Fruit fly (Drosophila melanogaster) Kc167 (cell line): ENCODE data around the gene CG1116.

ENCODE experiments used
- Myc ChIP-seq: fragments of >200 bp; optimal IDR thresholded peaks from 2 replicates; lab custom pipeline; 2017; ENCODE audit warnings: missing external identifiers
- Sin3A ChIP-seq: fragments of >200 bp; optimal IDR thresholded peaks from 2 replicates; lab custom pipeline; 2018; ENCODE audit warnings: missing external identifiers
- h ChIP-seq: fragments of >200 bp; optimal IDR thresholded peaks from 3 replicates; lab custom pipeline; 2018; ENCODE audit warnings: missing external identifiers
- insv ChIP-seq: fragments of >200 bp; optimal IDR thresholded peaks from 3 replicates; lab custom pipeline; 2018; ENCODE audit warnings: missing external identifiers
- psq ChIP-seq: fragments of >200 bp; optimal IDR thresholded peaks from 2 replicates; lab custom pipeline; 2017; ENCODE audit warnings: missing external identifiers
- ttk ChIP-seq: sonication (Bioruptor generic); optimal IDR thresholded peaks from 2 replicates; lab custom pipeline; 2017; ENCODE audit warnings: missing external identifiers

CG1116 gene

dm6 chr3R:5209481-5209880 is 10.0 kb upstream of the CG1116 start:
- TF ChIP-seq insv (lab: Kevin White, UChicago) (no peak), psq (lab: Kevin White, UChicago) (no peak), Myc (lab: Kevin White, UChicago) (no peak), h (lab: Kevin White, UChicago) (no peak), ttk (lab: Kevin White, UChicago) (no peak), Sin3A (no peak)

- TF ChIP-seq Sin3A (no peak), h (lab: Kevin White, UChicago) (no peak), psq (lab: Kevin White, UChicago) (no peak), insv (lab: Kevin White, UChicago) (no peak)
These were observed 8.1 kb upstream of the CG1116 start for dm6 chr3R:5211401-5211800.

- no peak for TF ChIP-seq Myc (lab: Kevin White, UChicago)
- TF ChIP-seq ttk (lab: Kevin White, UChicago), result no peak
- no peak for TF ChIP-seq h (lab: Kevin White, UChicago)
- TF ChIP-seq Sin3A, result no peak
- TF ChIP-seq psq (lab: Kevin White, UChicago), result no peak
- no peak for TF ChIP-seq insv (lab: Kevin White, UChicago)
These were observed 7.3 kb upstream of the CG1116 start for dm6 chr3R:5211901-5212758.

dm6 chr3R:5212759-5213053 is 6.8 kb upstream of the CG1116 start:
- no peak for TF ChIP-seq h (lab: Kevin White, UChicago)
- no peak for TF ChIP-seq Sin3A
- TF ChIP-seq ttk (lab: Kevin White, UChicago), result no peak
- no peak for TF ChIP-seq psq (lab: Kevin White, UChicago)
- TF ChIP-seq Myc (lab: Kevin White, UChicago), result no peak
- no peak for TF ChIP-seq insv (lab: Kevin White, UChicago)

dm6 chr3R:5213309-5213708 is 6.1 kb upstream of the CG1116 start:
- no peak for TF ChIP-seq Sin3A
- TF ChIP-seq h (lab: Kevin White, UChicago), result no peak
- no peak for TF ChIP-seq ttk (lab: Kevin White, UChicago)
- TF ChIP-seq psq (lab: Kevin White, UChicago), result no peak
- TF ChIP-seq insv (lab: Kevin White, UChicago), result no peak
- TF ChIP-seq Myc (lab: Kevin White, UChicago), result no peak

dm6 chr3R:5214162-5214916 is 5.1 kb upstream of the CG1116 start:
- TF ChIP-seq h (lab: Kevin White, UChicago), result no peak
- TF ChIP-seq psq (lab: Kevin White, UChicago), result no peak
- TF ChIP-seq ttk (lab: Kevin White, UChicago), result no peak
- no peak for TF ChIP-seq Sin3A
- no peak for TF ChIP-seq insv (lab: Kevin White, UChicago)

- TF ChIP-seq Myc (lab: Kevin White, UChicago), result no peak
- no peak for TF ChIP-seq Sin3A
- TF ChIP-seq ttk (lab: Kevin White, UChicago), result no peak
- TF ChIP-seq h (lab: Kevin White, UChicago), result no peak
- no peak for TF ChIP-seq psq (lab: Kevin White, UChicago)
These were observed 3.8 kb upstream of the CG1116 start for dm6 chr3R:5215334-5216307.

- TF ChIP-seq psq (lab: Kevin White, UChicago), result no peak
- no peak for TF ChIP-seq Myc (lab: Kevin White, UChicago)
- TF ChIP-seq Sin3A, result no peak
- TF ChIP-seq ttk (lab: Kevin White, UChicago), result no peak
- TF ChIP-seq insv (lab: Kevin White, UChicago), result no peak
- no peak for TF ChIP-seq h (lab: Kevin White, UChicago)
These were observed 3.1 kb upstream of the CG1116 start for dm6 chr3R:5216308-5216765.

- TF ChIP-seq h (lab: Kevin White, UChicago), result no peak
These were observed 2.2 kb upstream of the CG1116 start, which contains the start of gene cno for dm6 chr3R:5217278-5217714. TSS of gene cno (minus strand) at chr3R:5217456.

dm6 chr3R:5223135-5223534 is 3.7 kb downstream of the CG1116 start, which contains the start of gene CG2604:
TSS of gene CG2604 (minus strand) at chr3R:5223365.
- TF ChIP-seq insv (lab: Kevin White, UChicago) (no peak), ttk (lab: Kevin White, UChicago) (no peak), h (lab: Kevin White, UChicago) (no peak), Myc (lab: Kevin White, UChicago) (no peak)

- TF ChIP-seq Myc (lab: Kevin White, UChicago), result no peak
- no peak for TF ChIP-seq psq (lab: Kevin White, UChicago)
- TF ChIP-seq h (lab: Kevin White, UChicago), result no peak
- TF ChIP-seq insv (lab: Kevin White, UChicago), result no peak
- TF ChIP-seq ttk (lab: Kevin White, UChicago), result no peak
- TF ChIP-seq Sin3A, result no peak
These were observed 4.4 kb downstream of the CG1116 start, which contains the start of gene CG14664 for dm6 chr3R:5223839-5224238. TSS of gene CG14664 (plus strand) at chr3R:5224139.
